Worm (Caenorhabditis elegans) whole organism, young adult: Measurements from ENCODE around the gene F49H12.7.

Source experiments
- K11D2.4 ChIP-seq: fragments of 200-800 bp; sonication (Bioruptor generic); IDR thresholded peaks from 2 replicates; pipeline ENCODE4 v1.3.6; 2022; ENCODE audit warnings: missing genetic modification reagents, missing genetic modification characterization, missing compliant biosample characterization
- ceh-79 ChIP-seq: sonication (generic microtip); optimal IDR thresholded peaks from 2 replicates; lab custom pipeline; 2017; ENCODE audit warnings: mild to moderate bottlenecking, missing genetic modification characterization, missing compliant biosample characterization
- hlh-12 ChIP-seq: sonication (generic microtip); optimal IDR thresholded peaks from 2 replicates; lab custom pipeline; 2016; ENCODE audit warnings: missing genetic modification characterization, missing compliant biosample characterization
- nfyb-1 ChIP-seq: fragments of 200-800 bp; sonication (Bioruptor generic); IDR thresholded peaks from 2 replicates; pipeline ENCODE4 v1.3.6; 2022; ENCODE audit warnings: missing genetic modification reagents, missing genetic modification characterization, missing compliant biosample characterization
- nhr-90 ChIP-seq: sonication (generic microtip); optimal IDR thresholded peaks from 2 replicates; lab custom pipeline; 2016; ENCODE audit warnings: missing genotype, mild to moderate bottlenecking, missing genetic modification characterization, missing compliant biosample characterization
- xnd-1 ChIP-seq: sonication (generic microtip); optimal IDR thresholded peaks from 2 replicates; lab custom pipeline; 2016; ENCODE audit warnings: missing genotype, missing genetic modification reagents, missing genetic modification characterization, missing compliant biosample characterization

DNA sequence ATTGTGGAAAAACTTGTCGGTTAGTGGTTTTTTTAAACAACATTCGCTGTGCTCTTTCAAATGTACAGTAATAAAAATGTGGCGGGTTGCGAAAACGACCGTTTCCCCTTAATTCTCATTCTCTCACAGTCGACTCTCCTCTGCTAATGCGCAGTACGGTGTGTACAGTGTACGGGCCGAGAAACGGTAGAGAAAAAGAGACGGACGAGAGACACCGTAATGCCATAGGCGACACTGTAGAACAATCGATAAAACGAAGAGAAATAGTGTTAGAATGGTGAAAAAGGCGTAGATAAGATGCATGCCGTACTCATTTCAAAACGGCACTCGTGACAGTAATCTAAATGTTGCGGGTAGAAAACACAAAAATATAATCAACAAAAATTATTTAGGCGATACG, 25.7 kb downstream of the F49H12.7 start:
- TF ChIP-seq hlh-12 (tag; lab: Kevin White, UChicago) (no peak), xnd-1 (tag; lab: Kevin White, UChicago) (no peak), nfyb-1 (no peak), nhr-90 (tag; lab: Kevin White, UChicago) (no peak), ceh-79 (no peak), K11D2.4 (GFP tag; lab: Robert Waterston, UW) (no peak)
